Fruit fly (Drosophila melanogaster) whole organism, embryonic: Measurements from ENCODE around the gene Arfip.

Experiments
- Adf1 ChIP-seq: fragments of 200-800 bp; sonication (Bioruptor generic); IDR thresholded peaks from 2 replicates; pipeline ENCODE4 v1.3.6; 2022; ENCODE audit warnings: missing biosample characterization, missing genetic modification characterization
- Bteb2 ChIP-seq: fragments of 200-800 bp; sonication (Bioruptor generic); optimal IDR thresholded peaks from 2 replicates; lab custom pipeline; 2016; ENCODE audit warnings: missing biosample characterization, missing genetic modification characterization
- CG1024 ChIP-seq: fragments of 200-800 bp; sonication (Bioruptor generic); IDR thresholded peaks from 2 replicates; pipeline ENCODE4 v1.3.6; 2022; ENCODE audit warnings: missing biosample characterization, missing genetic modification characterization
- CG11093 ChIP-seq: fragments of 200-800 bp; sonication (Bioruptor generic); IDR thresholded peaks from 3 replicates; pipeline ENCODE4 v1.3.6; 2022; ENCODE audit warnings: missing biosample characterization, missing genetic modification characterization
- CG11456 ChIP-seq: fragments of 200-800 bp; sonication (Bioruptor generic); IDR thresholded peaks from 3 replicates; pipeline ENCODE4 v1.3.6; 2022; ENCODE audit warnings: missing biosample characterization, missing genetic modification characterization
- CG11696 ChIP-seq: fragments of 200-800 bp; sonication (Bioruptor generic); IDR thresholded peaks from 2 replicates; pipeline ENCODE4 v1.3.6; 2022; ENCODE audit warnings: missing biosample characterization, missing genetic modification characterization
- CG14014 ChIP-seq: fragments of 200-800 bp; sonication (Bioruptor generic); IDR thresholded peaks from 2 replicates; pipeline ENCODE4 v1.3.6; 2022; ENCODE audit warnings: missing biosample characterization, missing genetic modification characterization
- CG14050 ChIP-seq: fragments of 200-800 bp; sonication (Bioruptor generic); IDR thresholded peaks from 3 replicates; pipeline ENCODE4 v1.3.6; 2022; ENCODE audit warnings: missing biosample characterization, missing genetic modification characterization
- CG15073 ChIP-seq: fragments of 200-800 bp; sonication (Bioruptor generic); optimal IDR thresholded peaks from 2 replicates; lab custom pipeline; 2016; ENCODE audit warnings: missing biosample characterization, missing genetic modification characterization
- CG1647 ChIP-seq: fragments of 200-800 bp; sonication (Bioruptor generic); optimal IDR thresholded peaks from 3 replicates; lab custom pipeline; 2016; ENCODE audit warnings: missing biosample characterization, missing genetic modification characterization
- CG17568 ChIP-seq: fragments of 200-800 bp; sonication (Bioruptor generic); optimal IDR thresholded peaks from 2 replicates; lab custom pipeline; 2018; ENCODE audit warnings: missing biosample characterization, mild to moderate bottlenecking, missing genetic modification characterization, moderate library complexity
- CG30403 ChIP-seq: fragments of 200-800 bp; sonication (Bioruptor generic); optimal IDR thresholded peaks from 3 replicates; lab custom pipeline; 2016; ENCODE audit warnings: missing biosample characterization, missing genetic modification characterization
- CG3407 ChIP-seq: fragments of 200-800 bp; sonication (Bioruptor generic); optimal IDR thresholded peaks from 2 replicates; lab custom pipeline; 2018; ENCODE audit warnings: missing biosample characterization, mild to moderate bottlenecking, missing genetic modification characterization
- CG4617 ChIP-seq: fragments of 200-800 bp; sonication (Bioruptor generic); optimal IDR thresholded peaks from 3 replicates; lab custom pipeline; 2016; ENCODE audit warnings: missing biosample characterization, missing genetic modification characterization, borderline replicate concordance
- CG7928 ChIP-seq: fragments of 200-800 bp; sonication (Bioruptor generic); optimal IDR thresholded peaks from 2 replicates; lab custom pipeline; 2017; ENCODE audit warnings: missing biosample characterization, mild to moderate bottlenecking, missing genetic modification characterization
- CG7987 ChIP-seq: fragments of 200-800 bp; sonication (Bioruptor generic); optimal IDR thresholded peaks from 2 replicates; lab custom pipeline; 2018; ENCODE audit warnings: missing biosample characterization, mild to moderate bottlenecking, missing genetic modification characterization, moderate library complexity
- CG8359 ChIP-seq: fragments of 200-800 bp; sonication (Bioruptor generic); optimal IDR thresholded peaks from 2 replicates; lab custom pipeline; 2017; ENCODE audit warnings: missing biosample characterization, mild to moderate bottlenecking, missing genetic modification characterization, borderline replicate concordance
- CG9727 ChIP-seq: fragments of 200-800 bp; sonication (Bioruptor generic); optimal IDR thresholded peaks from 3 replicates; lab custom pipeline; 2017; ENCODE audit warnings: missing biosample characterization, mild to moderate bottlenecking, missing genetic modification characterization
- Dbx ChIP-seq: fragments of 200-800 bp; sonication (Bioruptor generic); IDR thresholded peaks from 3 replicates; pipeline ENCODE4 v1.3.6; 2022; ENCODE audit warnings: missing biosample characterization, missing genetic modification characterization
- Dref ChIP-seq: fragments of 200-800 bp; sonication (Bioruptor generic); IDR thresholded peaks from 2 replicates; pipeline ENCODE4 v1.3.6; 2022; ENCODE audit warnings: missing biosample characterization, missing genetic modification characterization
- E2f1 ChIP-seq: fragments of 200-800 bp; sonication (Bioruptor generic); IDR thresholded peaks from 2 replicates; pipeline ENCODE4 v1.3.6; 2022; ENCODE audit warnings: missing biosample characterization, missing genetic modification characterization
- HLH4C ChIP-seq: fragments of 200-800 bp; sonication (Bioruptor generic); IDR thresholded peaks from 3 replicates; pipeline ENCODE4 v1.3.6; 2022; ENCODE audit warnings: missing biosample characterization, missing genetic modification characterization; ENCODE audit not compliant: partially characterized antibody
- HLHmδ ChIP-seq: fragments of 200-800 bp; sonication (Bioruptor generic); optimal IDR thresholded peaks from 2 replicates; lab custom pipeline; 2018; ENCODE audit warnings: missing biosample characterization, mild to moderate bottlenecking, missing genetic modification characterization, moderate library complexity
- Hand ChIP-seq: fragments of 200-800 bp; sonication (Bioruptor generic); optimal IDR thresholded peaks from 2 replicates; lab custom pipeline; 2017; ENCODE audit warnings: mild to moderate bottlenecking, missing biosample characterization, missing genetic modification reagents, missing genetic modification characterization
- Hmr ChIP-seq: fragments of 200-800 bp; sonication (Bioruptor generic); optimal IDR thresholded peaks from 3 replicates; lab custom pipeline; 2017; ENCODE audit warnings: mild to moderate bottlenecking, missing biosample characterization, missing genetic modification reagents, missing genetic modification characterization
- Hr51 ChIP-seq, 2 experiments: fragments of 200-800 bp; sonication (Bioruptor generic); optimal IDR thresholded peaks; 2 replicates in 1 of 2; 3 replicates in 1 of 2; lab custom pipeline; 2016 to 2018; ENCODE audit warnings: missing biosample characterization in 2 of 2, missing genetic modification characterization in 2 of 2, mild to moderate bottlenecking in 1 of 2, moderate library complexity in 1 of 2
- Hsf ChIP-seq: fragments of 200-800 bp; sonication (Bioruptor generic); optimal IDR thresholded peaks from 3 replicates; lab custom pipeline; 2016; ENCODE audit warnings: missing biosample characterization, missing genetic modification characterization
- Sox102F ChIP-seq: fragments of 200-800 bp; sonication (Bioruptor generic); optimal IDR thresholded peaks from 2 replicates; lab custom pipeline; 2018; ENCODE audit warnings: missing biosample characterization, mild to moderate bottlenecking, missing genetic modification characterization, moderate library complexity
- Taf1 ChIP-seq: fragments of 200-800 bp; sonication (Bioruptor generic); IDR thresholded peaks from 2 replicates; pipeline ENCODE4 v1.3.6; 2022; ENCODE audit warnings: missing biosample characterization, missing genetic modification characterization
- bsh ChIP-seq, 2 experiments: fragments of 200-800 bp; sonication (Bioruptor generic); optimal IDR thresholded peaks; 2 replicates each; lab custom pipeline; 2017 to 2018; ENCODE audit warnings: mild to moderate bottlenecking in 2 of 2, missing biosample characterization in 2 of 2, missing genetic modification characterization in 2 of 2, moderate library complexity in 1 of 2
- dimm ChIP-seq: fragments of 200-800 bp; sonication (Bioruptor generic); IDR thresholded peaks from 2 replicates; pipeline ENCODE4 v1.3.6; 2022; ENCODE audit warnings: missing biosample characterization, missing genetic modification characterization
- fu2 ChIP-seq: fragments of 200-800 bp; sonication (Bioruptor generic); optimal IDR thresholded peaks from 2 replicates; lab custom pipeline; 2016; ENCODE audit warnings: missing biosample characterization, missing genetic modification characterization
- gcm ChIP-seq: fragments of 200-800 bp; sonication (Bioruptor generic); optimal IDR thresholded peaks from 2 replicates; lab custom pipeline; 2019; ENCODE audit warnings: missing biosample characterization, mild to moderate bottlenecking, missing genetic modification characterization, moderate library complexity
- hbn ChIP-seq: fragments of 200-800 bp; sonication (Bioruptor generic); IDR thresholded peaks from 2 replicates; pipeline ENCODE4 v1.3.6; 2022; ENCODE audit warnings: missing biosample characterization, missing genetic modification characterization; ENCODE audit not compliant: partially characterized antibody
- jing ChIP-seq: fragments of 200-800 bp; sonication (Bioruptor generic); optimal IDR thresholded peaks from 2 replicates; lab custom pipeline; 2018; ENCODE audit warnings: missing biosample characterization, mild to moderate bottlenecking, missing genetic modification characterization
- lbe ChIP-seq: fragments of 200-800 bp; sonication (Bioruptor generic); optimal IDR thresholded peaks from 2 replicates; lab custom pipeline; 2016; ENCODE audit warnings: missing biosample characterization, mild to moderate bottlenecking, missing genetic modification characterization
- nmo ChIP-seq: fragments of 200-800 bp; sonication (Bioruptor generic); optimal IDR thresholded peaks from 2 replicates; lab custom pipeline; 2018; ENCODE audit warnings: missing biosample characterization, mild to moderate bottlenecking, missing genetic modification characterization, moderate library complexity
- oc ChIP-seq: fragments of 200-800 bp; sonication (Bioruptor generic); optimal IDR thresholded peaks from 2 replicates; lab custom pipeline; 2018; ENCODE audit warnings: missing biosample characterization, mild to moderate bottlenecking, missing genetic modification characterization, moderate library complexity
- odd ChIP-seq: fragments of 200-800 bp; sonication (Bioruptor generic); optimal IDR thresholded peaks from 2 replicates; lab custom pipeline; 2017; ENCODE audit warnings: missing biosample characterization, mild to moderate bottlenecking, missing genetic modification characterization
- pita ChIP-seq: fragments of 200-800 bp; sonication (Bioruptor generic); optimal IDR thresholded peaks from 2 replicates; lab custom pipeline; 2017; ENCODE audit warnings: missing biosample characterization, mild to moderate bottlenecking, missing genetic modification characterization
- pros ChIP-seq: fragments of 200-800 bp; sonication (Bioruptor generic); optimal IDR thresholded peaks from 3 replicates; lab custom pipeline; 2019; ENCODE audit warnings: missing biosample characterization, mild to moderate bottlenecking, missing genetic modification characterization, moderate library complexity
- pum ChIP-seq: fragments of 200-800 bp; sonication (Bioruptor generic); optimal IDR thresholded peaks from 2 replicates; lab custom pipeline; 2016; ENCODE audit warnings: missing biosample characterization, missing genetic modification characterization
- run ChIP-seq: fragments of 200-800 bp; sonication (Bioruptor generic); optimal IDR thresholded peaks from 3 replicates; lab custom pipeline; 2018; ENCODE audit warnings: missing biosample characterization, mild to moderate bottlenecking, missing genetic modification characterization
- salm ChIP-seq: fragments of 200-800 bp; sonication (Bioruptor generic); optimal IDR thresholded peaks from 2 replicates; lab custom pipeline; 2018; ENCODE audit warnings: missing biosample characterization, mild to moderate bottlenecking, missing genetic modification characterization
- schlank ChIP-seq: fragments of 200-800 bp; sonication (Bioruptor generic); optimal IDR thresholded peaks from 2 replicates; lab custom pipeline; 2018; ENCODE audit warnings: missing biosample characterization, mild to moderate bottlenecking, missing genetic modification characterization
- tap ChIP-seq: fragments of 200-800 bp; optimal IDR thresholded peaks from 3 replicates; lab custom pipeline; 2019; ENCODE audit warnings: missing biosample characterization, mild to moderate bottlenecking, missing genetic modification characterization, moderate library complexity
- ttk ChIP-seq: fragments of 200-800 bp; sonication (Bioruptor generic); IDR thresholded peaks from 2 replicates; pipeline ENCODE4 v2.1.2; 2022; ENCODE audit warnings: missing biosample characterization, missing genetic modification characterization
- vvl ChIP-seq: fragments of 200-800 bp; sonication (Bioruptor generic); IDR thresholded peaks from 2 replicates; pipeline ENCODE4 v1.3.6; 2022; ENCODE audit warnings: missing biosample characterization, missing genetic modification characterization

The Arfip gene

DNA sequence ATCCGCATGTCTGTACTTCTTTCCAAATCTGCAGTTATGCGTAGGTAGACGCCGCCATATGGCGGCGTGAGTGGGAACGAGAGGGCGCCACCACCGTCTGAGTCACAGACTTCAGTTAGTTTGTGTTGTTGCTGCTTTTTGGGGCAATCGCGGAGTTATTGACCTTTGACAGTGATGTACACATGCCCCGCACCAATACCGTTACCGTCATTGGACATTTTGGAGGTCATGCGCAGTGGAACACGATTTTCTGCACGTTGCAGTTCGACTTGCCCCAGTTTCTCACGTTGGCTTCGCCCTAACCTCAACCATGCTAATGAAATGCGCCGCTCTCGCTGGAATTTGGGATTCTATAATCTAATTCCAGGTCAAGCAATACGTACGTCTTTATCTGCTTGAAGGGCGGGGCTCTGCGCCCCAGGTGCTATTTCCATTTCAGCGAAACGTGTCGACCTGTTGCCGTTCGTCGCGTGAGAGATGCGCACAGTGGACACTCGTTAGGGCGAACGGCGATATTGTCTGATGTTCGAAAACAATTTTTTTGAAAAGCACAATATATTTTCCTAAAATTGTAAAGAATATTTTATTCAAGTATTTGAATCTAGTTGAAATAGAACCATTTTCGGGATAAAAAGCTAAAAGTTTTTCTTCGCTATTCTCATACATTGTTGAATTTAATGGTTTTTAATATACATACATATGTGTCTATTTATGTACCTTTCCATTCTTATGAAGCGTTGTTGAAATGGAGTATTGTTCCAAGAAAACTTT lies 23.3 kb downstream of the Arfip start (continued):
- TF ChIP-seq hbn = no peak
- peak; percentile 57; the same call in 1 of the 3 replicates for TF ChIP-seq CG11093 (GFP tag; lab: Robert Waterston, UW)
- peak; percentile 45 for TF ChIP-seq lbe (GFP tag; lab: Kevin White, UChicago)
- TF ChIP-seq salm (tag; lab: Kevin White, UChicago) = no peak
- TF ChIP-seq schlank (tag; lab: Kevin White, UChicago) = peak; percentile 25
- TF ChIP-seq CG8359 = no peak
- no peak for TF ChIP-seq HLHmδ (GFP tag; lab: Kevin White, UChicago)
- peak; percentile 76 for TF ChIP-seq Hmr
- TF ChIP-seq bsh (GFP tag; optimal IDR thresholded peaks at IDR 0.05; lab: Kevin White, UChicago) = peak in 1 of 2 experiments; percentile 69
- TF ChIP-seq pros = peak; percentile 34
- peak; percentile 33; the same call in 1 of the 2 replicates for TF ChIP-seq Adf1 (GFP tag; lab: Robert Waterston, UW)
- peak; percentile 61 for TF ChIP-seq CG9727 (GFP tag; lab: Kevin White, UChicago)
- peak; percentile 60 for TF ChIP-seq E2f1 (GFP tag; lab: Robert Waterston, UW)
- TF ChIP-seq ttk (GFP tag; lab: Robert Waterston, UW) = peak; percentile 65
- peak; percentile 78 for TF ChIP-seq Dbx
- peak; percentile 27 for TF ChIP-seq gcm (GFP tag; lab: Kevin White, UChicago)
- no peak for TF ChIP-seq oc (tag; lab: Kevin White, UChicago)
- 0 out of 3 replicates have a peak, but pooled peaks have one; percentile 24 for TF ChIP-seq HLH4C
- TF ChIP-seq Sox102F (GFP tag; lab: Kevin White, UChicago) = peak; percentile 75
- peak; percentile 35 for TF ChIP-seq CG7987 (GFP tag; lab: Kevin White, UChicago)
- TF ChIP-seq nmo = peak; percentile 63
- TF ChIP-seq fu2 (GFP tag; lab: Kevin White, UChicago) = peak; percentile 48
- TF ChIP-seq Bteb2 = peak; percentile 67
- TF ChIP-seq CG17568 = peak; percentile 33
- no peak for TF ChIP-seq jing (GFP tag; lab: Kevin White, UChicago)
- TF ChIP-seq Dref (GFP tag; lab: Robert Waterston, UW) = peak; percentile 18; the same call in 1 of the 2 replicates
- TF ChIP-seq CG14050 (GFP tag; lab: Robert Waterston, UW) = peak; percentile 66
- peak; percentile 80 for TF ChIP-seq CG14014 (GFP tag; lab: Robert Waterston, UW)
- TF ChIP-seq CG7928 (GFP tag; lab: Kevin White, UChicago) = no peak
- TF ChIP-seq CG11696 (GFP tag; lab: Robert Waterston, UW) = 0 out of 2 replicates have a peak, but pooled peaks have one; percentile 17
- TF ChIP-seq CG1647 (GFP tag; lab: Kevin White, UChicago) = peak; percentile 80
- TF ChIP-seq CG11456 (GFP tag; lab: Robert Waterston, UW) = peak; percentile 86
- TF ChIP-seq pum = peak; percentile 67
- TF ChIP-seq dimm (GFP tag; lab: Robert Waterston, UW) = 0 out of 2 replicates have a peak, but pooled peaks have one; percentile 27
- peak; percentile 41 for TF ChIP-seq CG3407 (GFP tag; lab: Kevin White, UChicago)
- TF ChIP-seq Hand = no peak
- peak; percentile 81 for TF ChIP-seq vvl
- TF ChIP-seq odd (GFP tag; lab: Kevin White, UChicago) = no peak
- TF ChIP-seq CG4617 (GFP tag; lab: Kevin White, UChicago) = peak; percentile 65
- TF ChIP-seq tap (tag; lab: Kevin White, UChicago) = peak; percentile 45
- no peak for TF ChIP-seq run (tag; lab: Kevin White, UChicago)
- TF ChIP-seq CG30403 (GFP tag; lab: Kevin White, UChicago) = peak; percentile 88
- no peak for TF ChIP-seq pita (GFP tag; lab: Kevin White, UChicago)
- peak; percentile 49 to 63 for TF ChIP-seq Hr51 (GFP tag; optimal IDR thresholded peaks at IDR 0.05; lab: Kevin White, UChicago)
- TF ChIP-seq CG1024 (GFP tag; lab: Robert Waterston, UW) = 0 out of 2 replicates have a peak, but pooled peaks have one; percentile 36
- TF ChIP-seq Hsf = peak; percentile 74
- no peak for TF ChIP-seq CG15073
- no peak; the same call in 1 of the 2 replicates for TF ChIP-seq Taf1
